Worm (Caenorhabditis elegans) whole organism, L3 larva: ENCODE measurements around the gene ZC250.4.

Experiments
- ZK546.5 ChIP-seq: sonication (generic microtip); optimal IDR thresholded peaks from 2 replicates; lab custom pipeline; 2017; ENCODE audit warnings: missing biosample characterization, missing genetic modification characterization
- ama-1 ChIP-seq: fragments of 150-350 bp; optimal IDR thresholded peaks from 2 replicates; lab custom pipeline; 2018
- ceh-28 ChIP-seq: fragments of 150-350 bp; optimal IDR thresholded peaks from 2 replicates; lab custom pipeline; 2014; ENCODE audit warnings: missing biosample characterization, missing genetic modification reagents, missing genetic modification characterization
- lin-15B ChIP-seq: fragments of 150-350 bp; optimal IDR thresholded peaks from 2 replicates; lab custom pipeline; 2014; ENCODE audit warnings: missing biosample characterization, missing genetic modification characterization
- lin-39 ChIP-seq: fragments of 150-350 bp; optimal IDR thresholded peaks from 2 replicates; lab custom pipeline; 2018; ENCODE audit warnings: missing biosample characterization, missing genetic modification reagents, missing genetic modification characterization
- nhr-12 ChIP-seq: fragments of 150-350 bp; optimal IDR thresholded peaks from 2 replicates; lab custom pipeline; 2014; ENCODE audit warnings: missing biosample characterization, missing genetic modification characterization
- nhr-25 ChIP-seq: sonication (generic microtip); optimal IDR thresholded peaks from 2 replicates; lab custom pipeline; 2017; ENCODE audit warnings: missing biosample characterization, missing genetic modification characterization
- pha-4 ChIP-seq: fragments of 150-350 bp; optimal IDR thresholded peaks from 2 replicates; lab custom pipeline; 2014; ENCODE audit warnings: missing biosample characterization, missing genetic modification reagents, missing genetic modification characterization
- tbx-2 ChIP-seq: sonication (generic microtip); optimal IDR thresholded peaks from 2 replicates; lab custom pipeline; 2016; ENCODE audit warnings: mild to moderate bottlenecking, missing genetic modification characterization, missing compliant biosample characterization
- unc-62 ChIP-seq: fragments of 150-350 bp; sonication (generic microtip); optimal IDR thresholded peaks from 4 replicates; lab custom pipeline; 2014; ENCODE audit warnings: missing biosample characterization, missing genetic modification reagents, missing genetic modification characterization
- zag-1 ChIP-seq: fragments of 150-350 bp; optimal IDR thresholded peaks from 2 replicates; lab custom pipeline; 2014; ENCODE audit warnings: missing biosample characterization, missing genetic modification characterization

- TF ChIP-seq ama-1 (lab: Kevin White, UChicago), result no peak
- no peak for TF ChIP-seq zag-1 (tag; lab: Kevin White, UChicago)
- no peak for TF ChIP-seq tbx-2 (tag; lab: Kevin White, UChicago)
- TF ChIP-seq nhr-12 (tag; lab: Kevin White, UChicago), result no peak
- no peak for TF ChIP-seq unc-62 (GFP tag; lab: Kevin White, UChicago)
- TF ChIP-seq ceh-28, result no peak
- TF ChIP-seq lin-15B (tag; lab: Kevin White, UChicago), result no peak
- no peak for TF ChIP-seq pha-4 (tag; lab: Kevin White, UChicago)
- TF ChIP-seq nhr-25 (tag; lab: Kevin White, UChicago), result no peak
- no peak for TF ChIP-seq ZK546.5 (tag; lab: Kevin White, UChicago)
- TF ChIP-seq lin-39 (tag; lab: Kevin White, UChicago), result no peak
Observed at ce11 chrV:5792031-5792430, 20.9 kb downstream of the ZC250.4 start, which contains the start of gene ZC250.2.
